Worm (Caenorhabditis elegans): ENCODE results near the gene dpy-11.

Gene dpy-11

ce11 chrV:6559585-6559984 is 44.5 kb upstream of the dpy-11 start:
- TF ChIP-seq sma-3 (GFP tag; optimal IDR thresholded peaks at IDR 0.05) = peak; percentile 7
- TF ChIP-seq sma-9 (GFP tag; optimal IDR thresholded peaks at IDR 0.05) = peak; percentile 4
- TF ChIP-seq sma-9 (tag; optimal IDR thresholded peaks at IDR 0.05) = no peak
- no peak for TF ChIP-seq sem-4 (tag; optimal IDR thresholded peaks at IDR 0.05)

- TF ChIP-seq peb-1 (tag; optimal IDR thresholded peaks at IDR 0.05) (no peak), F13H6.1 (tag; optimal IDR thresholded peaks at IDR 0.05) (no peak)
These were observed 44.1 kb upstream of the dpy-11 start, which contains the start of gene spp-26 for ce11 chrV:6559105-6559504. Gene spp-26 (minus strand): TSS chrV:6559205.

ce11 chrV:6558103-6558502 is 43.1 kb upstream of the dpy-11 start, which contains the start of gene spp-20:
Gene spp-20 (minus strand): TSS chrV:6558203.
- TF ChIP-seq lin-13 (GFP tag; optimal IDR thresholded peaks at IDR 0.05) (no peak), nhr-77 (tag; optimal IDR thresholded peaks at IDR 0.05) (no peak), fos-1 (tag; optimal IDR thresholded peaks at IDR 0.05) (no peak), sem-4 (tag; optimal IDR thresholded peaks at IDR 0.05) (no peak), nhr-25 (tag; optimal IDR thresholded peaks at IDR 0.05) (no peak), R02D3.7 (tag; optimal IDR thresholded peaks at IDR 0.05) (no peak), blmp-1 (tag; optimal IDR thresholded peaks at IDR 0.05; ENCODE audit: insufficient read depth) (no peak), gmeb-1 (tag; optimal IDR thresholded peaks at IDR 0.05) (no peak), lsy-2 (tag; optimal IDR thresholded peaks at IDR 0.05) (no peak), alr-1 (tag; optimal IDR thresholded peaks at IDR 0.05) (no peak), egl-27 (tag; optimal IDR thresholded peaks at IDR 0.05) (no peak), ztf-4 (tag; optimal IDR thresholded peaks at IDR 0.05) (no peak), sma-3 (GFP tag; optimal IDR thresholded peaks at IDR 0.05) (no peak), nhr-237 (tag; optimal IDR thresholded peaks at IDR 0.05) (no peak), nhr-21 (tag; optimal IDR thresholded peaks at IDR 0.05) (no peak), ztf-11 (tag; optimal IDR thresholded peaks at IDR 0.05) (no peak), nhr-129 (tag; optimal IDR thresholded peaks at IDR 0.05) (no peak), nhr-11 (tag; optimal IDR thresholded peaks at IDR 0.05) (no peak), crh-2 (tag; optimal IDR thresholded peaks at IDR 0.05) (no peak)

DNA sequence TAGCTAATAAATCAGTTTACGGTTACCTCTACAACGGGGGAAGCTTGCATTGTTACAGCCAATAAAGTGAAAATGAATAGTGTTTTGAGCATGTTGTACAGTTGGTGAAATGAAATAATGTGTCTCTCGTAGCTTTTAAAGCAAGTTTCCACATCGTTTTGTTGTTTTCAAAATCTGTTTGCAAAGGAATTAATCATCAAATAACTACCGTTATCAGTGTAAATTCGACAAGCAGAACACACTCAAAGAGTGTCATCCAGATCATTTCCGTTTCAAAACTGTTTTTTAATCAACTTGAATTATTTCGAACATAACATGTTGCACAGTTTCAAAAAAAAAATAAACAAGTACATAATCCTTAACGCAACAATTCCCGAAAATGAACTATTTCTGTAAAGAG is 42.0 kb upstream of the dpy-11 start, which contains the start of gene spp-27:
spp-27 (minus strand) TSS at position 101 of the 400 bp plus-strand sequence.
- no peak for TF ChIP-seq zag-1 (tag; optimal IDR thresholded peaks at IDR 0.05)
- no peak for TF ChIP-seq dmd-4 (tag; optimal IDR thresholded peaks at IDR 0.05)
- TF ChIP-seq snpc-4 (tag; optimal IDR thresholded peaks at IDR 0.05) = no peak
- TF ChIP-seq nhr-23 (tag; optimal IDR thresholded peaks at IDR 0.05) = no peak
- TF ChIP-seq mdl-1 (tag; optimal IDR thresholded peaks at IDR 0.05) = no peak
- no peak for TF ChIP-seq egl-27 (tag; optimal IDR thresholded peaks at IDR 0.05)
- no peak for TF ChIP-seq R02D3.7 (tag; optimal IDR thresholded peaks at IDR 0.05)
- TF ChIP-seq lin-39 (tag; optimal IDR thresholded peaks at IDR 0.05) = no peak
- no peak for TF ChIP-seq ztf-4 (tag; optimal IDR thresholded peaks at IDR 0.05)
- TF ChIP-seq fos-1 (tag; optimal IDR thresholded peaks at IDR 0.05) = no peak
- no peak for TF ChIP-seq mab-5 (tag; optimal IDR thresholded peaks at IDR 0.05)
- no peak for TF ChIP-seq unc-62 (GFP tag; optimal IDR thresholded peaks at IDR 0.05)
- no peak for TF ChIP-seq ceh-16 (tag; optimal IDR thresholded peaks at IDR 0.05)
- no peak for TF ChIP-seq nhr-25 (tag; optimal IDR thresholded peaks at IDR 0.05)
- TF ChIP-seq ztf-11 (tag; optimal IDR thresholded peaks at IDR 0.05) = no peak
- no peak for TF ChIP-seq nhr-237 (tag; optimal IDR thresholded peaks at IDR 0.05)
- TF ChIP-seq sma-3 (GFP tag; optimal IDR thresholded peaks at IDR 0.05) = no peak

ce11 chrV:6554308-6554707 is 39.3 kb upstream of the dpy-11 start, which contains the start of gene K04A8.19:
Gene K04A8.19 (minus strand): TSS chrV:6554408.
- TF ChIP-seq skn-1 (tag; optimal IDR thresholded peaks at IDR 0.05) (no peak), blmp-1 (tag; optimal IDR thresholded peaks at IDR 0.05; ENCODE audit: insufficient read depth) (no peak), alr-1 (tag; optimal IDR thresholded peaks at IDR 0.05) (no peak), gmeb-1 (tag; optimal IDR thresholded peaks at IDR 0.05) (no peak), crh-2 (tag; optimal IDR thresholded peaks at IDR 0.05) (no peak), ama-1 (optimal IDR thresholded peaks at IDR 0.05) (no peak), peb-1 (tag; optimal IDR thresholded peaks at IDR 0.05) (no peak), Y55F3AM.14 (GFP tag; optimal IDR thresholded peaks at IDR 0.05) (no peak), sma-9 (GFP tag; optimal IDR thresholded peaks at IDR 0.05) (no peak), sma-9 (tag; optimal IDR thresholded peaks at IDR 0.05) (no peak), lin-39 (tag; optimal IDR thresholded peaks at IDR 0.05) (no peak), nhr-6 (tag; optimal IDR thresholded peaks at IDR 0.05) (no peak), R02D3.7 (tag; optimal IDR thresholded peaks at IDR 0.05) (no peak), mdl-1 (tag; optimal IDR thresholded peaks at IDR 0.05) (no peak)

Measured in whole organism, L2 larva.